Fruit fly (Drosophila melanogaster) whole organism, adult: ENCODE data around the gene Taf10b.

ENCODE experiments used
- CG11617 ChIP-seq: fragments of 200-800 bp; sonication (Bioruptor generic); optimal IDR thresholded peaks from 2 replicates; lab custom pipeline; 2017; ENCODE audit warnings: mild to moderate bottlenecking, missing biosample characterization, missing genetic modification reagents, missing genetic modification characterization
- CG14711 ChIP-seq: fragments of 200-800 bp; sonication (Bioruptor generic); optimal IDR thresholded peaks from 2 replicates; lab custom pipeline; 2018; ENCODE audit warnings: missing biosample characterization, mild to moderate bottlenecking, missing genetic modification characterization, moderate library complexity
- CG1620 ChIP-seq: fragments of 200-800 bp; sonication (Bioruptor generic); optimal IDR thresholded peaks from 2 replicates; lab custom pipeline; 2016; ENCODE audit warnings: missing biosample characterization, missing genetic modification characterization
- CG33017 ChIP-seq: fragments of 200-800 bp; sonication (Bioruptor generic); optimal IDR thresholded peaks from 2 replicates; lab custom pipeline; 2018; ENCODE audit warnings: missing biosample characterization, mild to moderate bottlenecking, missing genetic modification characterization, moderate library complexity
- CG5204 ChIP-seq: fragments of 200-800 bp; sonication (Bioruptor generic); optimal IDR thresholded peaks from 2 replicates; lab custom pipeline; 2016; ENCODE audit warnings: missing biosample characterization, missing genetic modification characterization
- CG7101 ChIP-seq: fragments of 200-800 bp; sonication (Bioruptor generic); optimal IDR thresholded peaks from 2 replicates; lab custom pipeline; 2018; ENCODE audit warnings: missing biosample characterization, mild to moderate bottlenecking, missing genetic modification characterization, moderate library complexity
- Crg-1 ChIP-seq: fragments of 200-800 bp; sonication (Bioruptor generic); optimal IDR thresholded peaks from 2 replicates; lab custom pipeline; 2016; ENCODE audit warnings: missing biosample characterization, missing genetic modification characterization
- bab1 ChIP-seq: fragments of 200-800 bp; sonication (Bioruptor generic); optimal IDR thresholded peaks from 3 replicates; lab custom pipeline; 2019; ENCODE audit warnings: missing biosample characterization, mild to moderate bottlenecking, missing genetic modification characterization, moderate library complexity
- cnc ChIP-seq, 2 experiments: fragments of >200 bp; optimal IDR thresholded peaks; 2 replicates each; lab custom pipeline; 2017
- ovo ChIP-seq: fragments of 200-800 bp; sonication (Bioruptor generic); optimal IDR thresholded peaks from 2 replicates; lab custom pipeline; 2016; ENCODE audit warnings: missing biosample characterization, missing genetic modification characterization
- pad ChIP-seq: fragments of 200-800 bp; sonication (Bioruptor generic); optimal IDR thresholded peaks from 3 replicates; lab custom pipeline; 2017; ENCODE audit warnings: missing biosample characterization, missing genetic modification characterization, mild to moderate bottlenecking, moderate library complexity, missing genetic modification reagents
- tj ChIP-seq: fragments of 200-800 bp; sonication (Bioruptor generic); optimal IDR thresholded peaks from 3 replicates; lab custom pipeline; 2017; ENCODE audit warnings: missing biosample characterization, mild to moderate bottlenecking, missing genetic modification characterization, moderate library complexity
- toe ChIP-seq: fragments of 200-800 bp; sonication (Bioruptor generic); optimal IDR thresholded peaks from 2 replicates; lab custom pipeline; 2016; ENCODE audit warnings: missing biosample characterization, missing genetic modification characterization

- TF ChIP-seq CG7101 (tag; lab: Kevin White, UChicago) (no peak), CG14711 (tag; lab: Kevin White, UChicago) (no peak), CG11617 (GFP tag; lab: Kevin White, UChicago) (no peak), CG1620 (GFP tag; lab: Kevin White, UChicago) (no peak), bab1 (GFP tag; lab: Kevin White, UChicago) (no peak), pad (GFP tag; lab: Kevin White, UChicago) (no peak), CG5204 (no peak), ovo (no peak), tj (GFP tag; lab: Kevin White, UChicago) (no peak), cnc (optimal IDR thresholded peaks at IDR 0.05; lab: Kevin White, UChicago) (no peak), CG33017 (tag; lab: Kevin White, UChicago) (no peak), Crg-1 (GFP tag; lab: Kevin White, UChicago) (no peak), toe (no peak)
Measured at dm6 chr2L:2755323-2755695, 12.3 kb downstream of the Taf10b start.
